Fruit fly (Drosophila melanogaster): ENCODE measurements around the gene CG6026.

DNA sequence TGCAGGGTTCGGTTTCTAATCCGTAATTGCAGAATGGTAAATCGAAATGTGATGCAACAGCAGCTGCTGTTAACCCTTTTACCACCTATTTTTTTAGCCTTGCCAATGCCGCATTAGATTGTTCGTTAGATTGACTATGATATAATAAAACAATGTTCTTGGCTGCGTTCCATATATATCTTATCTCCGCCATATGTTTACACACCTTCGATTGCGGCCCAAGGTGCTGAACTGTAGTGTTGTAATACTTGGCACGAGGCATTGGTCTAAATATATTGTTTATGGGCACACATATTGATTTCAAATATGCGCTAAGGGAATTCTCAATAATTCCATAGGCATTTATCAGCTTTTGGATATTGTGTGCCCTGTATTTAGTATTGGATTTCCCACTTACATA, 41.6 kb upstream of the CG6026 start:
- no peak for TF ChIP-seq psq (optimal IDR thresholded peaks at IDR 0.05)
- TF ChIP-seq h (optimal IDR thresholded peaks at IDR 0.05) = no peak
